Worm (Caenorhabditis elegans) whole organism, late embryonic: Measurements from ENCODE around the gene Y51H7C.41.

Experiments
- ceh-24 ChIP-seq: sonication (generic microtip); optimal IDR thresholded peaks from 2 replicates; lab custom pipeline; 2016; ENCODE audit warnings: mild to moderate bottlenecking, missing genetic modification characterization, missing compliant biosample characterization
- lim-6 ChIP-seq: sonication (generic microtip); optimal IDR thresholded peaks from 2 replicates; lab custom pipeline; 2016; ENCODE audit warnings: missing genetic modification characterization, missing compliant biosample characterization
- nhr-11 ChIP-seq: fragments of 150-350 bp; optimal IDR thresholded peaks from 2 replicates; lab custom pipeline; 2014; ENCODE audit warnings: missing biosample characterization, missing genetic modification characterization
- pax-1 ChIP-seq: fragments of 150-350 bp; optimal IDR thresholded peaks from 2 replicates; lab custom pipeline; 2014; ENCODE audit warnings: missing biosample characterization, missing genetic modification characterization
- ref-2 ChIP-seq: sonication (generic microtip); optimal IDR thresholded peaks from 2 replicates; lab custom pipeline; 2016; ENCODE audit warnings: missing genetic modification characterization, missing compliant biosample characterization

DNA sequence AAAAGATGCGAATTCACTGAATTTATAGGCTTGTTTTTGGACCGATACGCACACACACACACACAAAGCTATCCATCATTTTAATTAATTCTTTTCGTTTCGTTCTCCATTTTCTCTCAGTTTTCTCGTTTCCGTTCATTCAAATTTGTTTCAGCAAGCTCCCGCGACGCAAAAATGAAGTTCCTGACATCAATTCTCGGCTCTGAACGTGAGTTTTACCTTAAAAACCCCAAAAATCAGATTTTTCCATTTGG is 35.1 kb downstream of the Y51H7C.41 start, which contains the start of gene Y51H7C.3:
- TF ChIP-seq lim-6 (tag; lab: Kevin White, UChicago) (no peak), ceh-24 (no peak), nhr-11 (tag; lab: Kevin White, UChicago) (no peak), pax-1 (tag; lab: Kevin White, UChicago) (no peak), ref-2 (tag; lab: Kevin White, UChicago) (no peak)
